Fruit fly (Drosophila melanogaster): ENCODE measurements around the gene CG34138.

CG34138 gene

dm6 chr3R:19644901-19645204, 10.1 kb downstream of the CG34138 start, which contains the start of gene Nup58:
TSS of gene Nup58 (plus strand) at chr3R:19645026.
- TF ChIP-seq CG8159 (tag; optimal IDR thresholded peaks at IDR 0.05) (no peak), rn (GFP tag; IDR thresholded peaks at IDR 0.05) (no peak), Snoo (tag; optimal IDR thresholded peaks at IDR 0.05) (no peak)

- peak; percentile 31; the same call in 1 of the 3 replicates for TF ChIP-seq CG4496 (GFP tag; IDR thresholded peaks at IDR 0.05)
- TF ChIP-seq rn (GFP tag; IDR thresholded peaks at IDR 0.05), result no peak
- no peak for TF ChIP-seq Snoo (tag; optimal IDR thresholded peaks at IDR 0.05)
These were observed 13.7 kb downstream of the CG34138 start, which contains the start of the genes CG6195 and CG31220 for dm6 chr3R:19648289-19648916. TSS of gene CG6195 (minus strand) at chr3R:19648410. TSS of gene CG31220 (plus strand) at chr3R:19648487.

- TF ChIP-seq CG17806 (tag; optimal IDR thresholded peaks at IDR 0.05), result no peak
These were observed 16.0 kb downstream of the CG34138 start, which contains the start of gene CG31219 for dm6 chr3R:19650718-19651117. TSS of gene CG31219 (plus strand) at chr3R:19651018.

dm6 chr3R:19656455-19656854, 21.7 kb downstream of the CG34138 start:
- peak; percentile 89 for TF ChIP-seq CG12605 (GFP tag; IDR thresholded peaks at IDR 0.05)
- peak; percentile 82 for TF ChIP-seq EcR (GFP tag; optimal IDR thresholded peaks at IDR 0.05)
- no peak for TF ChIP-seq CG34367 (tag; optimal IDR thresholded peaks at IDR 0.05)

- TF ChIP-seq CG12605 (GFP tag; IDR thresholded peaks at IDR 0.05) (no peak), CG4496 (GFP tag; IDR thresholded peaks at IDR 0.05) (no peak), Pif1A (GFP tag; optimal IDR thresholded peaks at IDR 0.05) (no peak), CG14655 (GFP tag; optimal IDR thresholded peaks at IDR 0.05) (no peak), Ets98B (GFP tag; IDR thresholded peaks at IDR 0.05) (no peak), rn (GFP tag; IDR thresholded peaks at IDR 0.05) (no peak), CG13204 (GFP tag; optimal IDR thresholded peaks at IDR 0.05) (no peak), Snoo (tag; optimal IDR thresholded peaks at IDR 0.05) (no peak), Pif1B (GFP tag; optimal IDR thresholded peaks at IDR 0.05) (no peak), gl (tag; optimal IDR thresholded peaks at IDR 0.05) (no peak)
These were observed 22.5 kb downstream of the CG34138 start for dm6 chr3R:19657235-19657634.

- TF ChIP-seq CG10348 (GFP tag; IDR thresholded peaks at IDR 0.05) (no peak), CG8159 (tag; optimal IDR thresholded peaks at IDR 0.05) (no peak), CG4496 (GFP tag; IDR thresholded peaks at IDR 0.05) (no peak), CG13204 (GFP tag; optimal IDR thresholded peaks at IDR 0.05) (no peak), CG32121 (GFP tag; IDR thresholded peaks at IDR 0.05) (no peak), CG15710 (tag; optimal IDR thresholded peaks at IDR 0.05) (no peak), Pif1B (GFP tag; optimal IDR thresholded peaks at IDR 0.05) (no peak), CG9948 (tag; optimal IDR thresholded peaks at IDR 0.05) (no peak), D1 (tag; optimal IDR thresholded peaks at IDR 0.05) (no peak), EcR (GFP tag; optimal IDR thresholded peaks at IDR 0.05) (no peak), CG34367 (tag; optimal IDR thresholded peaks at IDR 0.05) (no peak), gl (tag; optimal IDR thresholded peaks at IDR 0.05) (no peak), Ets98B (GFP tag; IDR thresholded peaks at IDR 0.05) (no peak), CG8301 (tag; optimal IDR thresholded peaks at IDR 0.05) (no peak), Snoo (tag; optimal IDR thresholded peaks at IDR 0.05) (no peak), fd96Ca (GFP tag; IDR thresholded peaks at IDR 0.05) (no peak)
These were observed 23.0 kb downstream of the CG34138 start, which contains the start of gene CG6184 for dm6 chr3R:19657766-19658165. TSS of gene CG6184 (minus strand) at chr3R:19657866.

- TF ChIP-seq rn (GFP tag; IDR thresholded peaks at IDR 0.05) (no peak), CG34367 (tag; optimal IDR thresholded peaks at IDR 0.05) (no peak), Snoo (tag; optimal IDR thresholded peaks at IDR 0.05) (no peak), CG12605 (GFP tag; IDR thresholded peaks at IDR 0.05) (no peak)
These were observed 24.7 kb downstream of the CG34138 start, which contains the start of gene ort for dm6 chr3R:19659448-19659847. TSS of gene ort (plus strand) at chr3R:19659748.

dm6 chr3R:19664713-19665112, 30.0 kb downstream of the CG34138 start, which contains the start of gene CG7432:
TSS of gene CG7432 (plus strand) at chr3R:19665007.
- no peak for TF ChIP-seq CG17806 (tag; optimal IDR thresholded peaks at IDR 0.05)
- TF ChIP-seq CG8159 (tag; optimal IDR thresholded peaks at IDR 0.05), result no peak
- TF ChIP-seq gl (tag; optimal IDR thresholded peaks at IDR 0.05), result no peak
- TF ChIP-seq rn (GFP tag; IDR thresholded peaks at IDR 0.05), result no peak
- TF ChIP-seq EcR (GFP tag; optimal IDR thresholded peaks at IDR 0.05), result no peak
